1 fruit fly cellular context compared by ENCODE assay signal in genomic region chr3R:5485295-5485718, dm6.
TF ChIP-seq lines count a peak whose summit lies in the region.

Gene CG31550, plus strand, starts transcription at chr3R:5485543.

TF ChIP-seq in whole organism, embryonic, 481 proteins besides CTCF, POLR2A, EP300 and RAD21 (continued from another document and continues in another):
- TF ChIP-seq PHDP (tag; optimal IDR thresholded peaks at IDR 0.05; lab: Kevin White, UChicago) (peak; percentile 63), Drgx (GFP tag; IDR thresholded peaks at IDR 0.05; lab: Robert Waterston, UW) (peak; percentile 47), Ssrp (tag; optimal IDR thresholded peaks at IDR 0.05; lab: Kevin White, UChicago) (peak; percentile 75), CG10431 (GFP tag; optimal IDR thresholded peaks at IDR 0.05; lab: Kevin White, UChicago) (no peak), Bteb2 (GFP tag; optimal IDR thresholded peaks at IDR 0.05; lab: Kevin White, UChicago) (peak; percentile 25), sob (GFP tag; IDR thresholded peaks at IDR 0.05; lab: Robert Waterston, UW) (peak; percentile 84), rib (GFP tag; IDR thresholded peaks at IDR 0.05; lab: Robert Waterston, UW) (no peak), Atf-2 (GFP tag; optimal IDR thresholded peaks at IDR 0.05; lab: Kevin White, UChicago) (peak; percentile 9), CG2199 (GFP tag; IDR thresholded peaks at IDR 0.05; lab: Robert Waterston, UW) (no peak), CG7963 (GFP tag; IDR thresholded peaks at IDR 0.05; lab: Robert Waterston, UW; ENCODE audit: partially characterized antibody) (no peak), tap (tag; optimal IDR thresholded peaks at IDR 0.05; lab: Kevin White, UChicago) (no peak), H15 (GFP tag; IDR thresholded peaks at IDR 0.05; lab: Robert Waterston, UW) (peak; percentile 72; the same call in 2 of the 3 replicates), MBD-R2 (GFP tag; IDR thresholded peaks at IDR 0.05; lab: Robert Waterston, UW) (peak; percentile 78), ken (GFP tag; IDR thresholded peaks at IDR 0.05; lab: Robert Waterston, UW) (peak; percentile 87), CG17829 (tag; optimal IDR thresholded peaks at IDR 0.05; lab: Kevin White, UChicago) (peak; percentile 81), CG11085 (GFP tag; IDR thresholded peaks at IDR 0.05; lab: Robert Waterston, UW) (peak; percentile 73; the same call in 1 of the 2 replicates), gcm2 (GFP tag; optimal IDR thresholded peaks at IDR 0.05; lab: Kevin White, UChicago) (no peak), Fer2 (tag; optimal IDR thresholded peaks at IDR 0.05; lab: Kevin White, UChicago) (peak; percentile 44), Stat92E (GFP tag; optimal IDR thresholded peaks at IDR 0.05; lab: Kevin White, UChicago) (no peak), CG10366 (GFP tag; IDR thresholded peaks at IDR 0.05; lab: Robert Waterston, UW) (peak; percentile 79), CG10209 (GFP tag; optimal IDR thresholded peaks at IDR 0.05; lab: Kevin White, UChicago) (peak; percentile 60), slbo (GFP tag; IDR thresholded peaks at IDR 0.05; lab: Robert Waterston, UW) (peak; percentile 91), Mrtf (GFP tag; IDR thresholded peaks at IDR 0.05; lab: Robert Waterston, UW) (peak; percentile 63; the same call in 2 of the 3 replicates), gem (tag; optimal IDR thresholded peaks at IDR 0.05; lab: Kevin White, UChicago) (peak; percentile 86), CG4404 (GFP tag; IDR thresholded peaks at IDR 0.05; lab: Robert Waterston, UW) (peak; percentile 65), CG6813 (GFP tag; optimal IDR thresholded peaks at IDR 0.05; lab: Kevin White, UChicago) (no peak), CG1832 (GFP tag; optimal IDR thresholded peaks at IDR 0.05; lab: Kevin White, UChicago) (no peak), Bdp1 (GFP tag; optimal IDR thresholded peaks at IDR 0.05; lab: Kevin White, UChicago) (peak; percentile 16), vvl (GFP tag; IDR thresholded peaks at IDR 0.05; lab: Robert Waterston, UW) (peak; percentile 84), ATbp (GFP tag; optimal IDR thresholded peaks at IDR 0.05; lab: Kevin White, UChicago) (no peak), zen2 (GFP tag; IDR thresholded peaks at IDR 0.05; lab: Robert Waterston, UW; ENCODE audit: partially characterized antibody) (no peak), Atf3 (GFP tag; optimal IDR thresholded peaks at IDR 0.05; lab: Kevin White, UChicago) (peak; percentile 11), Blimp-1 (GFP tag; optimal IDR thresholded peaks at IDR 0.05; lab: Kevin White, UChicago) (no peak), Opbp (GFP tag; IDR thresholded peaks at IDR 0.05; lab: Robert Waterston, UW; ENCODE audit: partially characterized antibody) (no peak), CG16863 (GFP tag; optimal IDR thresholded peaks at IDR 0.05; lab: Kevin White, UChicago) (peak; percentile 22), CG2712 (tag; optimal IDR thresholded peaks at IDR 0.05; lab: Kevin White, UChicago) (no peak), zfh1 (GFP tag; IDR thresholded peaks at IDR 0.05; lab: Robert Waterston, UW) (peak; percentile 79), CG12219 (GFP tag; optimal IDR thresholded peaks at IDR 0.05; lab: Kevin White, UChicago) (no peak), CG11398 (GFP tag; optimal IDR thresholded peaks at IDR 0.05; lab: Kevin White, UChicago) (no peak), CG15073 (GFP tag; optimal IDR thresholded peaks at IDR 0.05; lab: Kevin White, UChicago) (no peak), oc (tag; optimal IDR thresholded peaks at IDR 0.05; lab: Kevin White, UChicago) (peak; percentile 25), Ptx1 (GFP tag; IDR thresholded peaks at IDR 0.05; lab: Robert Waterston, UW) (peak; percentile 87), Sry-δ (GFP tag; optimal IDR thresholded peaks at IDR 0.05; lab: Kevin White, UChicago) (no peak), CG5245 (GFP tag; optimal IDR thresholded peaks at IDR 0.05; lab: Kevin White, UChicago) (no peak), Antp (GFP tag; optimal IDR thresholded peaks at IDR 0.05; lab: Kevin White, UChicago) (no peak), CG9817 (tag; optimal IDR thresholded peaks at IDR 0.05; lab: Kevin White, UChicago) (peak; percentile 73), Hr51 (GFP tag; optimal IDR thresholded peaks at IDR 0.05; lab: Kevin White, UChicago) (peak; percentile 53 to 72), CG31441 (GFP tag; IDR thresholded peaks at IDR 0.05; lab: Robert Waterston, UW) (peak; percentile 81), CG18262 (tag; optimal IDR thresholded peaks at IDR 0.05; lab: Kevin White, UChicago) (no peak), az2 (GFP tag; optimal IDR thresholded peaks at IDR 0.05; lab: Kevin White, UChicago) (peak; percentile 73), Sry-β (GFP tag; optimal IDR thresholded peaks at IDR 0.05; lab: Kevin White, UChicago) (peak; percentile 42), CG34376 (GFP tag; optimal IDR thresholded peaks at IDR 0.05; lab: Kevin White, UChicago) (no peak), ems (GFP tag; optimal IDR thresholded peaks at IDR 0.05; lab: Kevin White, UChicago) (no peak), CG6689 (GFP tag; IDR thresholded peaks at IDR 0.05; lab: Robert Waterston, UW) (peak; percentile 71), fru (optimal IDR thresholded peaks at IDR 0.05; lab: Kevin White, UChicago) (no peak), ERR (GFP tag; optimal IDR thresholded peaks at IDR 0.05; lab: Kevin White, UChicago) (no peak), lab (GFP tag; optimal IDR thresholded peaks at IDR 0.05; lab: Kevin White, UChicago) (no peak), Neu2 (GFP tag; optimal IDR thresholded peaks at IDR 0.05; lab: Kevin White, UChicago; ENCODE audit: borderline replicate concordance) (no peak), CG30020 (tag; optimal IDR thresholded peaks at IDR 0.05; lab: Kevin White, UChicago) (peak; percentile 62), CG7357 (GFP tag; IDR thresholded peaks at IDR 0.05; lab: Robert Waterston, UW) (peak; percentile 59; the same call in 2 of the 3 replicates), hkb (optimal IDR thresholded peaks at IDR 0.05; lab: Kevin White, UChicago) (no peak), hkb (GFP tag; IDR thresholded peaks at IDR 0.05; lab: Robert Waterston, UW) (peak; percentile 69), C15 (GFP tag; IDR thresholded peaks at IDR 0.05; lab: Robert Waterston, UW) (no peak), Med (GFP tag; lab: Kevin White, UChicago) (peak; percentile 79), CG10462 (GFP tag; optimal IDR thresholded peaks at IDR 0.05; lab: Kevin White, UChicago) (peak; percentile 39), nom (GFP tag; optimal IDR thresholded peaks at IDR 0.05; lab: Kevin White, UChicago) (no peak), Chrac-16 (GFP tag; optimal IDR thresholded peaks at IDR 0.05; lab: Kevin White, UChicago) (peak; percentile 76), tna (GFP tag; IDR thresholded peaks at IDR 0.05; lab: Robert Waterston, UW; ENCODE audit: partially characterized antibody) (no peak), vfl (GFP tag; optimal IDR thresholded peaks at IDR 0.05; lab: Kevin White, UChicago) (peak; percentile 11), CG12942 (GFP tag; optimal IDR thresholded peaks at IDR 0.05; lab: Kevin White, UChicago) (peak; percentile 59), CG12104 (GFP tag; optimal IDR thresholded peaks at IDR 0.05; lab: Kevin White, UChicago) (peak; percentile 62), croc (GFP tag; conservative IDR thresholded peaks at IDR 0.05; lab: Robert Waterston, UW) (peak; percentile 54; the same call in 2 of the 3 replicates), CG8478 (optimal IDR thresholded peaks at IDR 0.05; lab: Kevin White, UChicago) (no peak), Fer1 (GFP tag; optimal IDR thresholded peaks at IDR 0.05; lab: Kevin White, UChicago) (peak; percentile 40), CG10959 (GFP tag; IDR thresholded peaks at IDR 0.05; lab: Robert Waterston, UW) (no peak), CG10267 (tag; optimal IDR thresholded peaks at IDR 0.05; lab: Kevin White, UChicago) (peak; percentile 92), kay (GFP tag; optimal IDR thresholded peaks at IDR 0.05; lab: Kevin White, UChicago) (no peak), cg (GFP tag; optimal IDR thresholded peaks at IDR 0.05; lab: Kevin White, UChicago) (no peak), CG13123 (GFP tag; optimal IDR thresholded peaks at IDR 0.05; lab: Kevin White, UChicago) (peak; percentile 39), sd (tag; optimal IDR thresholded peaks at IDR 0.05; lab: Kevin White, UChicago) (no peak), Dbx (GFP tag; IDR thresholded peaks at IDR 0.05; lab: Robert Waterston, UW) (peak; percentile 77; the same call in 2 of the 3 replicates), CG8944 (GFP tag; optimal IDR thresholded peaks at IDR 0.05; lab: Kevin White, UChicago) (peak; percentile 54), CG17568 (GFP tag; optimal IDR thresholded peaks at IDR 0.05; lab: Kevin White, UChicago) (no peak), CG16813 (GFP tag; IDR thresholded peaks at IDR 0.05; lab: Robert Waterston, UW; ENCODE audit: partially characterized antibody) (no peak), Side (GFP tag; optimal IDR thresholded peaks at IDR 0.05; lab: Kevin White, UChicago) (peak; percentile 27), CG14014 (GFP tag; IDR thresholded peaks at IDR 0.05; lab: Robert Waterston, UW) (peak; percentile 77), odd (GFP tag; optimal IDR thresholded peaks at IDR 0.05; lab: Kevin White, UChicago) (no peak), CG14667 (GFP tag; IDR thresholded peaks at IDR 0.05; lab: Robert Waterston, UW) (peak; percentile 73), CG3281 (GFP tag; optimal IDR thresholded peaks at IDR 0.05; lab: Kevin White, UChicago) (peak; percentile 52), psq (GFP tag; optimal IDR thresholded peaks at IDR 0.05; lab: Kevin White, UChicago) (no peak), CG14710 (tag; optimal IDR thresholded peaks at IDR 0.05; lab: Kevin White, UChicago) (peak; percentile 74), Optix (GFP tag; IDR thresholded peaks at IDR 0.05; lab: Robert Waterston, UW) (no peak), H2.0 (GFP tag; IDR thresholded peaks at IDR 0.05; lab: Robert Waterston, UW) (peak; percentile 74), Tbp (GFP tag; optimal IDR thresholded peaks at IDR 0.05; lab: Kevin White, UChicago) (no peak), Scr (GFP tag; IDR thresholded peaks at IDR 0.05; lab: Robert Waterston, UW; ENCODE audit: partially characterized antibody) (no peak), CG10274 (GFP tag; optimal IDR thresholded peaks at IDR 0.05; lab: Kevin White, UChicago) (no peak), al (GFP tag; IDR thresholded peaks at IDR 0.05; lab: Robert Waterston, UW) (peak; percentile 79), yki (optimal IDR thresholded peaks at IDR 0.05; lab: Kevin White, UChicago) (no peak), Nf-YC (tag; optimal IDR thresholded peaks at IDR 0.05; lab: Kevin White, UChicago) (no peak), CG13624 (GFP tag; optimal IDR thresholded peaks at IDR 0.05; lab: Kevin White, UChicago) (peak; percentile 59), tin (GFP tag; optimal IDR thresholded peaks at IDR 0.05; lab: Kevin White, UChicago) (peak; percentile 77), nau (GFP tag; optimal IDR thresholded peaks at IDR 0.05; lab: Kevin White, UChicago) (no peak), Oaz (GFP tag; IDR thresholded peaks at IDR 0.05; lab: Robert Waterston, UW) (peak; percentile 35; the same call in 1 of the 2 replicates), unpg (GFP tag; optimal IDR thresholded peaks at IDR 0.05; lab: Kevin White, UChicago) (peak; percentile 56), ham (GFP tag; IDR thresholded peaks at IDR 0.05; lab: Robert Waterston, UW) (no peak), CG13894 (tag; optimal IDR thresholded peaks at IDR 0.05; lab: Kevin White, UChicago) (no peak), CG14441 (GFP tag; IDR thresholded peaks at IDR 0.05; lab: Robert Waterston, UW) (peak; percentile 72), sisA (GFP tag; IDR thresholded peaks at IDR 0.05; lab: Robert Waterston, UW) (peak; percentile 74), CG2120 (GFP tag; optimal IDR thresholded peaks at IDR 0.05; lab: Kevin White, UChicago) (peak; percentile 78), CG7987 (GFP tag; optimal IDR thresholded peaks at IDR 0.05; lab: Kevin White, UChicago) (peak; percentile 25), CG11093 (GFP tag; IDR thresholded peaks at IDR 0.05; lab: Robert Waterston, UW) (peak; percentile 62; the same call in 2 of the 3 replicates), CG11695 (GFP tag; IDR thresholded peaks at IDR 0.05; lab: Robert Waterston, UW) (peak; percentile 69; the same call in 2 of the 3 replicates), scrt (GFP tag; optimal IDR thresholded peaks at IDR 0.05; lab: Kevin White, UChicago) (no peak), CG8281 (tag; optimal IDR thresholded peaks at IDR 0.05; lab: Kevin White, UChicago) (no peak), CG18011 (GFP tag; optimal IDR thresholded peaks at IDR 0.05; lab: Kevin White, UChicago) (no peak), Dref (GFP tag; IDR thresholded peaks at IDR 0.05; lab: Robert Waterston, UW) (no peak), chn (GFP tag; optimal IDR thresholded peaks at IDR 0.05; lab: Kevin White, UChicago) (peak; percentile 32), prd (optimal IDR thresholded peaks at IDR 0.05; lab: Kevin White, UChicago) (no peak), prd (GFP tag; IDR thresholded peaks at IDR 0.05; lab: Robert Waterston, UW) (peak; percentile 83; the same call in 2 of the 3 replicates), CG31365 (tag; optimal IDR thresholded peaks at IDR 0.05; lab: Kevin White, UChicago) (no peak), CG10543 (GFP tag; optimal IDR thresholded peaks at IDR 0.05; lab: Kevin White, UChicago) (peak; percentile 36), CG43689 (GFP tag; IDR thresholded peaks at IDR 0.05; lab: Robert Waterston, UW) (no peak), CG3163 (GFP tag; optimal IDR thresholded peaks at IDR 0.05; lab: Kevin White, UChicago) (no peak), CG12299 (tag; optimal IDR thresholded peaks at IDR 0.05; lab: Kevin White, UChicago) (no peak), peb (GFP tag; IDR thresholded peaks at IDR 0.05; lab: Robert Waterston, UW) (no peak), Xbp1 (GFP tag; optimal IDR thresholded peaks at IDR 0.05; lab: Kevin White, UChicago) (peak; percentile 82), maf-S (GFP tag; optimal IDR thresholded peaks at IDR 0.05; lab: Kevin White, UChicago) (peak; percentile 21), kah (GFP tag; optimal IDR thresholded peaks at IDR 0.05; lab: Kevin White, UChicago) (no peak), esg (GFP tag; conservative IDR thresholded peaks at IDR 0.05; lab: Robert Waterston, UW) (peak; percentile 75), YL-1 (GFP tag; optimal IDR thresholded peaks at IDR 0.05; lab: Kevin White, UChicago) (peak; percentile 82), Asciz (GFP tag; optimal IDR thresholded peaks at IDR 0.05; lab: Kevin White, UChicago) (no peak), amos (GFP tag; IDR thresholded peaks at IDR 0.05; lab: Robert Waterston, UW; ENCODE audit: partially characterized antibody) (0 out of 2 replicates have a peak, but pooled peaks have one; percentile 11), bbx (GFP tag; IDR thresholded peaks at IDR 0.05; lab: Robert Waterston, UW; ENCODE audit: partially characterized antibody) (no peak), NK7.1 (GFP tag; optimal IDR thresholded peaks at IDR 0.05; lab: Kevin White, UChicago) (no peak)
